Worm (Caenorhabditis elegans) whole organism, midembryonic: ENCODE data around the gene B0507.1.
"Not testable (repeated sequence)": the region's sequence is repeated elsewhere in the genome, so short reads cannot be mapped to it uniquely, and the experiment has no call there.

Experiments
- T22C8.4 ChIP-seq: fragments of 200-800 bp; sonication (Bioruptor generic); IDR thresholded peaks from 2 replicates; pipeline ENCODE4 v1.3.6; 2022; ENCODE audit warnings: missing genetic modification characterization, missing compliant biosample characterization
- cog-1 ChIP-seq: sonication (generic microtip); optimal IDR thresholded peaks from 2 replicates; lab custom pipeline; 2016; ENCODE audit warnings: missing genetic modification characterization, missing compliant biosample characterization
- flt-1 ChIP-seq: fragments of 200-800 bp; sonication (Bioruptor generic); IDR thresholded peaks from 2 replicates; pipeline ENCODE4 v1.3.6; 2022; ENCODE audit warnings: missing genetic modification characterization, missing compliant biosample characterization
- klf-2 ChIP-seq: fragments of 200-800 bp; sonication (Bioruptor generic); conservative IDR thresholded peaks from 2 replicates; pipeline ENCODE4 v1.3.6; 2022; ENCODE audit warnings: missing genetic modification reagents, missing genetic modification characterization, missing compliant biosample characterization
- med-1 ChIP-seq: sonication (generic microtip); optimal IDR thresholded peaks from 2 replicates; lab custom pipeline; 2017; ENCODE audit warnings: missing genetic modification characterization, mild to moderate bottlenecking, missing compliant biosample characterization, antibody characterized with exemption, missing genetic modification reagents; ENCODE audit not compliant: insufficient read depth
- ref-1 ChIP-seq: fragments of 200-800 bp; sonication (Bioruptor generic); conservative IDR thresholded peaks from 2 replicates; pipeline ENCODE4 v1.3.6; 2022; ENCODE audit warnings: missing genetic modification reagents, missing genetic modification characterization, missing compliant biosample characterization
- tab-1 ChIP-seq: fragments of 200-800 bp; sonication (Bioruptor generic); IDR thresholded peaks from 2 replicates; pipeline ENCODE4 v1.3.6; 2022; ENCODE audit warnings: missing genetic modification characterization, missing compliant biosample characterization
- ztf-23 ChIP-seq: fragments of 200-800 bp; sonication (Bioruptor generic); IDR thresholded peaks from 2 replicates; pipeline ENCODE4 v1.3.6; 2022; ENCODE audit warnings: missing genetic modification reagents, missing genetic modification characterization, missing compliant biosample characterization
- ztf-29 ChIP-seq: fragments of 200-800 bp; sonication (Bioruptor generic); IDR thresholded peaks from 2 replicates; pipeline ENCODE4 v1.3.6; 2022; ENCODE audit warnings: missing genetic modification reagents, missing genetic modification characterization, missing compliant biosample characterization

B0507.1 gene

ce11 chrV:8799293-8799812 is 23.0 kb downstream of the B0507.1 start:
- TF ChIP-seq tab-1 (GFP tag; lab: Robert Waterston, UW) (no peak), cog-1 (no peak), klf-2 (no peak), med-1 (GFP tag; lab: Kevin White, UChicago) (no peak), ref-1 (GFP tag; lab: Robert Waterston, UW) (no peak), ztf-29 (GFP tag; lab: Robert Waterston, UW) (no peak), ztf-23 (GFP tag; lab: Robert Waterston, UW) (no peak), flt-1 (GFP tag; lab: Robert Waterston, UW) (no peak), T22C8.4 (GFP tag; lab: Robert Waterston, UW) (no peak)

ce11 chrV:8800978-8801559 is 24.7 kb downstream of the B0507.1 start, which contains the start of gene magu-2:
magu-2 (minus strand) TSS chrV:8801028.
- TF ChIP-seq ztf-23 (GFP tag; lab: Robert Waterston, UW), result no peak
- TF ChIP-seq ztf-29 (GFP tag; lab: Robert Waterston, UW), result no peak
- no peak for TF ChIP-seq cog-1
- no peak for TF ChIP-seq tab-1 (GFP tag; lab: Robert Waterston, UW)
- no peak for TF ChIP-seq T22C8.4 (GFP tag; lab: Robert Waterston, UW)
- TF ChIP-seq flt-1 (GFP tag; lab: Robert Waterston, UW), result no peak
- no peak for TF ChIP-seq klf-2
- no peak for TF ChIP-seq ref-1 (GFP tag; lab: Robert Waterston, UW)
- no peak for TF ChIP-seq med-1 (GFP tag; lab: Kevin White, UChicago)

- TF ChIP-seq ref-1 (GFP tag; lab: Robert Waterston, UW), result no peak
- no peak for TF ChIP-seq flt-1 (GFP tag; lab: Robert Waterston, UW)
- TF ChIP-seq ztf-23 (GFP tag; lab: Robert Waterston, UW), result no peak
- TF ChIP-seq med-1 (GFP tag; lab: Kevin White, UChicago), result no peak
- no peak for TF ChIP-seq klf-2
- no peak for TF ChIP-seq ztf-29 (GFP tag; lab: Robert Waterston, UW)
Measured at ce11 chrV:8802252-8802651, 25.9 kb downstream of the B0507.1 start.

ce11 chrV:8805047-8805446 is 28.7 kb downstream of the B0507.1 start:
- TF ChIP-seq T22C8.4 (GFP tag; lab: Robert Waterston, UW) (no peak), ref-1 (GFP tag; lab: Robert Waterston, UW) (no peak), tab-1 (GFP tag; lab: Robert Waterston, UW) (no peak), ztf-23 (GFP tag; lab: Robert Waterston, UW) (no peak), med-1 (GFP tag; lab: Kevin White, UChicago) (no peak), cog-1 (no peak), flt-1 (GFP tag; lab: Robert Waterston, UW) (no peak), klf-2 (no peak), ztf-29 (GFP tag; lab: Robert Waterston, UW) (no peak)

ce11 chrV:8819855-8820254 is 43.5 kb downstream of the B0507.1 start, which contains the start of gene rpm-1:
rpm-1 (minus strand) TSS chrV:8819955.
- TF ChIP-seq cog-1; T22C8.4 (GFP tag; lab: Robert Waterston, UW); ztf-23 (GFP tag; lab: Robert Waterston, UW): not testable (repeated sequence)
